Fruit fly (Drosophila melanogaster): Measurements from ENCODE around the gene Got2.
A peak's percentile ranks its signal among the peaks of the same experiment; 100 is the strongest.

Got2 gene

DNA sequence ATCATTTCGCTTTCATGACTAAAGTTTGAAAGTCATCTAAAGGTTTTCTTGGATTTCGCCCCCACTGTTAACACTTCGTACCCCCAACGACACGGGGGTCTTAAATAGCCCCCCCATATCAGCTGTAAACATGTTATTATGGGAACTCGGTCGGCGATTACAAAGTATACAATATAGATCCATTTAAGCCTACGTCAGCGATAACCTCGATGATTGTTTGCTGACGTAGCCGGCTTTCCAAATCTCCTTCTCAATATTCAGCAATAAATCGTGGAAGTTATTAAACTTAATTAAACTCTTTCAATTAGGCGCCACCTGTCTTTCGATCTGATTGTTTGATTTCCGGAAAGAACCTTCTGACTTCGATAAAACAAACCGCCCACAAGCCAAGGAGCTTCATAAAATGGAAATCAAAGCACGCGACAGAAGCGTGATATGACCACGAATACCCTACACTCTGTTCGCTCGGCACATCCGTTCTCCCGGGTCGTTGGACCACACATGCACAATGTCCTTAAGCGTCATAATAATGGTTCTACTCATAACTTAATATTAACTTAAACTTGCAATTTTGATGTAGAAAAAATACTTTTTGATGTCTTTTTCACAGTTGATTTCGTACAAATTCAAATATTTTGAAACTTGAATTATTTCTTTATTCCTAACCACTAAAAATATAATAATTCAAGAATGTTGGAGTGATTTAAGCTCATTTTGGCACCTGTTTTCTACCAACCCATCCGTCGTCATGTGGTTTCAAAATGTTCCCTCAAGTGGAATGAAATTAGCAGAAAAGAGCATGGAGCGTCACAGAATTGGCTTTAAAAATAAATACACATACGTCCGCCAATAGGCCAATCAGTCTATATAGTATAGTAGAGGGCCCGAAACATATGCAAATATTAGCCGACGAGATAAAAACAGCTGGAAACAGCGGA, 946 bp downstream of the Got2 start (continued):
- peak; percentile 12 for TF ChIP-seq CG10654 (GFP tag; optimal IDR thresholded peaks at IDR 0.05)

dm6 chr2L:1981726-1982367, 5.7 kb downstream of the Got2 start, which contains the start of gene CG7289:
Gene CG7289 (plus strand): TSS chr2L:1982217.
- TF ChIP-seq ci (GFP tag; IDR thresholded peaks at IDR 0.05) (0 out of 3 replicates have a peak, but pooled peaks have one; percentile 9), Scr (GFP tag; IDR thresholded peaks at IDR 0.05; ENCODE audit: partially characterized antibody) (peak; percentile 65), CG1602 (GFP tag; optimal IDR thresholded peaks at IDR 0.05) (no peak), CG12155 (GFP tag; optimal IDR thresholded peaks at IDR 0.05) (peak; percentile 5), CG7963 (GFP tag; IDR thresholded peaks at IDR 0.05; ENCODE audit: partially characterized antibody) (peak; percentile 52; the same call in 1 of the 3 replicates), CG42726 (GFP tag; IDR thresholded peaks at IDR 0.05; ENCODE audit: partially characterized antibody) (0 out of 2 replicates have a peak, but pooled peaks have one; percentile 20), CG12659 (GFP tag; optimal IDR thresholded peaks at IDR 0.05) (peak; percentile 6), CG3163 (GFP tag; optimal IDR thresholded peaks at IDR 0.05) (no peak), CG2120 (GFP tag; optimal IDR thresholded peaks at IDR 0.05) (peak; percentile 46), CG7928 (GFP tag; optimal IDR thresholded peaks at IDR 0.05) (no peak), ara (GFP tag; IDR thresholded peaks at IDR 0.05) (0 out of 2 replicates have a peak, but pooled peaks have one; percentile 24), mam (GFP tag; optimal IDR thresholded peaks at IDR 0.05) (peak; percentile 12), sens (GFP tag) (peak; percentile 80), Optix (GFP tag; IDR thresholded peaks at IDR 0.05) (no peak), Ets65A (GFP tag) (peak; percentile 92), CG17829 (tag; optimal IDR thresholded peaks at IDR 0.05) (peak; percentile 18), CG10979 (tag; optimal IDR thresholded peaks at IDR 0.05) (peak; percentile 9), twi (tag; optimal IDR thresholded peaks at IDR 0.05) (no peak), sna (GFP tag; IDR thresholded peaks at IDR 0.05; ENCODE audit: partially characterized antibody) (0 out of 2 replicates have a peak, but pooled peaks have one; percentile 27), kni (GFP tag; optimal IDR thresholded peaks at IDR 0.05) (no peak), mld (GFP tag; IDR thresholded peaks at IDR 0.05; ENCODE audit: partially characterized antibody) (0 out of 3 replicates have a peak, but pooled peaks have one; percentile 38), CG32532 (GFP tag; IDR thresholded peaks at IDR 0.05) (peak; percentile 22; the same call in 1 of the 2 replicates), pzg (GFP tag; optimal IDR thresholded peaks at IDR 0.05) (peak; percentile 55), zen2 (GFP tag; IDR thresholded peaks at IDR 0.05; ENCODE audit: partially characterized antibody) (peak; percentile 48; the same call in 2 of the 3 replicates), unc-4 (GFP tag; IDR thresholded peaks at IDR 0.05; ENCODE audit: partially characterized antibody) (peak; percentile 60), inv (GFP tag; IDR thresholded peaks at IDR 0.05; ENCODE audit: partially characterized antibody) (peak; percentile 19; the same call in 1 of the 2 replicates), gro (GFP tag; optimal IDR thresholded peaks at IDR 0.05) (peak; percentile 10), CG30403 (GFP tag; optimal IDR thresholded peaks at IDR 0.05) (peak; percentile 6), CG11560 (tag; IDR thresholded peaks at IDR 0.05) (peak; percentile 41; the same call in 1 of the 3 replicates), so (GFP tag; IDR thresholded peaks at IDR 0.05) (peak; percentile 8; the same call in 1 of the 3 replicates), BEAF-32 (GFP tag; optimal IDR thresholded peaks at IDR 0.05) (peak; percentile 67), Meics (GFP tag; optimal IDR thresholded peaks at IDR 0.05) (no peak), Mes4 (GFP tag; optimal IDR thresholded peaks at IDR 0.05) (no peak), tna (GFP tag; IDR thresholded peaks at IDR 0.05; ENCODE audit: partially characterized antibody) (peak; percentile 38; the same call in 1 of the 2 replicates), CG43689 (GFP tag; IDR thresholded peaks at IDR 0.05) (no peak), cato (GFP tag; optimal IDR thresholded peaks at IDR 0.05; ENCODE audit: borderline replicate concordance) (no peak), slp2 (GFP tag; optimal IDR thresholded peaks at IDR 0.05) (no peak), CoRest (tag; optimal IDR thresholded peaks at IDR 0.05) (peak; percentile 15), Bgb (GFP tag; IDR thresholded peaks at IDR 0.05; ENCODE audit: partially characterized antibody) (peak; percentile 55), stwl (tag; optimal IDR thresholded peaks at IDR 0.05) (peak; percentile 75), CG14860 (GFP tag; IDR thresholded peaks at IDR 0.05; ENCODE audit: partially characterized antibody) (peak; percentile 55; the same call in 2 of the 3 replicates), fd3F (GFP tag; optimal IDR thresholded peaks at IDR 0.05) (no peak)

Data from whole organism, embryonic.